Worm (Caenorhabditis elegans) whole organism, midembryonic: ENCODE measurements around the gene C41H7.2.

Source experiments
- T22C8.4 ChIP-seq: fragments of 200-800 bp; sonication (Bioruptor generic); IDR thresholded peaks from 2 replicates; pipeline ENCODE4 v1.3.6; 2022; ENCODE audit warnings: missing genetic modification characterization, missing compliant biosample characterization
- cog-1 ChIP-seq: sonication (generic microtip); optimal IDR thresholded peaks from 2 replicates; lab custom pipeline; 2016; ENCODE audit warnings: missing genetic modification characterization, missing compliant biosample characterization
- flt-1 ChIP-seq: fragments of 200-800 bp; sonication (Bioruptor generic); IDR thresholded peaks from 2 replicates; pipeline ENCODE4 v1.3.6; 2022; ENCODE audit warnings: missing genetic modification characterization, missing compliant biosample characterization
- ref-1 ChIP-seq: fragments of 200-800 bp; sonication (Bioruptor generic); conservative IDR thresholded peaks from 2 replicates; pipeline ENCODE4 v1.3.6; 2022; ENCODE audit warnings: missing genetic modification reagents, missing genetic modification characterization, missing compliant biosample characterization
- tab-1 ChIP-seq: fragments of 200-800 bp; sonication (Bioruptor generic); IDR thresholded peaks from 2 replicates; pipeline ENCODE4 v1.3.6; 2022; ENCODE audit warnings: missing genetic modification characterization, missing compliant biosample characterization
- ztf-23 ChIP-seq: fragments of 200-800 bp; sonication (Bioruptor generic); IDR thresholded peaks from 2 replicates; pipeline ENCODE4 v1.3.6; 2022; ENCODE audit warnings: missing genetic modification reagents, missing genetic modification characterization, missing compliant biosample characterization
- ztf-29 ChIP-seq: fragments of 200-800 bp; sonication (Bioruptor generic); IDR thresholded peaks from 2 replicates; pipeline ENCODE4 v1.3.6; 2022; ENCODE audit warnings: missing genetic modification reagents, missing genetic modification characterization, missing compliant biosample characterization

DNA sequence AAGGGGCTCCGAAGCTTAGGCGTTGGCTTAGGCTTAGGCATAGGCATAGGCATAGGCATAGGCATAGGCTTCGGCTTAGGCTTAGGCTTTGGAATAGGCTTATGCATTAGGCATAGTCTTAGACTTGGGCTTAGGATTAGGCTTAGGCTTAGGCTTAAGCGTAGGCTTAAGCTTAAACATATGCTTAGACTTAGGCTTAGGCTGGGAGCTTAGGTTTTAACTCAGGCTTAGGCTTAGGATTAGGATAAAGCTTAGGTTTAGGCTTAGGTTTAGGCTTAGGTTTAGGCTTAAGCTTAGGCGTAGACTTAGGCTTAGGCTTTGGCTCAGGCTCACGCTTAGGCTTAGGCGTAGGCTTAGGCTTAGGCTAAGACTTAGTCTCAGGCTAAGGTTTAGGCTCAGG, 24.5 kb upstream of the C41H7.2 start:
- TF ChIP-seq flt-1 (GFP tag; lab: Robert Waterston, UW): no peak
- TF ChIP-seq ztf-23: no peak
- TF ChIP-seq tab-1 (GFP tag; lab: Robert Waterston, UW): no peak
- TF ChIP-seq cog-1: no peak
- TF ChIP-seq ref-1: no peak
- TF ChIP-seq T22C8.4 (GFP tag; lab: Robert Waterston, UW): no peak
- no peak for TF ChIP-seq ztf-29 (GFP tag; lab: Robert Waterston, UW)
